Fruit fly (Drosophila melanogaster): ENCODE data around the gene AMPdeam.

DNA sequence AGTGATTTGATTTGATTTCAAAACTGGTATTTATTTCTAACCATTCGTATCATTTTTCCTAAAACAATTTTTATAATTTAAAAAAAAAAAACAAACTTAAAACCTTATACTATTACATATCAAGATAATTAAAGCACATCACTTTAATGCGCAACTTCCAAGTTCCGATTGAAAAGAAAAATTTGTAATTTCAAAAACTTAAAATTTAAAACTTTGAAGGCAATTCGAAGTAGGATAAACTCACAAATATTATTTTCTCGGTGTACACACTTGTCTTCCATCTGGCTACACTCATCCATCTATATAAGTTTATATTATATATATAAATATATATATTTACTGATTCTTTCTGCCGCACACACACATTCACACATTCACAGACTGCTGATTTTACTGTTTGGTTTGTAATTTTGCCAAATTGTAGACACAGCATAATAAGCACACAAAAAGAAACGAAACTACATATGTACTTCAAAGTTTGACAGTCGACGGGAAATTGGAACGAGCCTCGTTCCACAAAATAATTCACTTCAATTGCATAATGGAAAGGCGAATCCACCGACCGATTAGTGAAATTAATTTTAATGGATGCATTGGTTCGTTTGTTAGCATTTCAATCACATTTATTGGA lies 59.5 kb downstream of the AMPdeam start:
- TF ChIP-seq CG9948 (tag; optimal IDR thresholded peaks at IDR 0.05) (no peak), CG12605 (GFP tag; IDR thresholded peaks at IDR 0.05) (no peak), CG32121 (GFP tag; IDR thresholded peaks at IDR 0.05) (no peak), gl (tag; optimal IDR thresholded peaks at IDR 0.05) (no peak), EcR (GFP tag; optimal IDR thresholded peaks at IDR 0.05) (no peak), Pif1B (GFP tag; optimal IDR thresholded peaks at IDR 0.05) (no peak), CG4496 (GFP tag; IDR thresholded peaks at IDR 0.05) (no peak), Pif1A (GFP tag; optimal IDR thresholded peaks at IDR 0.05) (no peak), rn (GFP tag; IDR thresholded peaks at IDR 0.05) (no peak), CG8301 (tag; optimal IDR thresholded peaks at IDR 0.05) (no peak), Ets98B (GFP tag; IDR thresholded peaks at IDR 0.05) (no peak), fd96Ca (GFP tag; IDR thresholded peaks at IDR 0.05) (no peak)

Measured in whole organism, pupa.